Worm (Caenorhabditis elegans): Measurements from ENCODE around the gene fbxa-83.
"Not testable (repeated sequence)": the region's sequence is repeated elsewhere in the genome, so short reads cannot be mapped to it uniquely, and the experiment has no call there.

The fbxa-83 gene

ce11 chrIV:14326283-14326682 lies at the start of gene fbxa-83:
fbxa-83 (minus strand) TSS chrIV:14326383.
- TF ChIP-seq drap-1 (GFP tag; optimal IDR thresholded peaks at IDR 0.05) (no peak), hlh-1 (tag; optimal IDR thresholded peaks at IDR 0.05) (no peak), blmp-1 (tag; optimal IDR thresholded peaks at IDR 0.05) (no peak), snpc-4 (tag; optimal IDR thresholded peaks at IDR 0.05) (no peak), M03D4.4 (tag; optimal IDR thresholded peaks at IDR 0.05) (no peak), ham-2 (GFP tag; optimal IDR thresholded peaks at IDR 0.05) (no peak), elt-3 (tag; optimal IDR thresholded peaks at IDR 0.05) (no peak), sem-2 (GFP tag; optimal IDR thresholded peaks at IDR 0.05) (no peak), lsy-2 (tag; optimal IDR thresholded peaks at IDR 0.05) (no peak), bed-3 (GFP tag; optimal IDR thresholded peaks at IDR 0.05) (no peak), elt-1 (tag; optimal IDR thresholded peaks at IDR 0.05; ENCODE audit: borderline replicate concordance, insufficient read depth) (no peak), unc-62 (GFP tag; optimal IDR thresholded peaks at IDR 0.05) (no peak), ces-1 (GFP tag; optimal IDR thresholded peaks at IDR 0.05) (no peak), cnd-1 (tag; optimal IDR thresholded peaks at IDR 0.05) (no peak), lin-13 (tag; optimal IDR thresholded peaks at IDR 0.05) (no peak), nhr-237 (tag; optimal IDR thresholded peaks at IDR 0.05) (no peak), ceh-43 (GFP tag; optimal IDR thresholded peaks at IDR 0.05) (no peak), nhr-28 (tag; optimal IDR thresholded peaks at IDR 0.05) (no peak)

ce11 chrIV:14373814-14374213 lies 47.6 kb upstream of the fbxa-83 start, which contains the start of gene Y67A10A.7:
Y67A10A.7 (plus strand) TSS chrIV:14374114.
- not testable (repeated sequence) for TF ChIP-seq tbx-8 (GFP tag; optimal IDR thresholded peaks at IDR 0.05); nhr-237 (tag; optimal IDR thresholded peaks at IDR 0.05); bed-3 (GFP tag; optimal IDR thresholded peaks at IDR 0.05)

ce11 chrIV:14371639-14372038 lies 45.5 kb upstream of the fbxa-83 start:
- TF ChIP-seq bed-3 (GFP tag; optimal IDR thresholded peaks at IDR 0.05) (no peak), cnd-1 (tag; optimal IDR thresholded peaks at IDR 0.05) (no peak), pha-4 (tag; optimal IDR thresholded peaks at IDR 0.05) (no peak), unc-39 (tag; optimal IDR thresholded peaks at IDR 0.05) (no peak), ces-1 (GFP tag; optimal IDR thresholded peaks at IDR 0.05) (peak; percentile 77), flh-1 (GFP tag; optimal IDR thresholded peaks at IDR 0.05) (no peak), M03D4.4 (tag; optimal IDR thresholded peaks at IDR 0.05) (no peak), unc-62 (GFP tag; optimal IDR thresholded peaks at IDR 0.05) (no peak), lsy-2 (tag; optimal IDR thresholded peaks at IDR 0.05) (no peak), sem-2 (GFP tag; optimal IDR thresholded peaks at IDR 0.05) (no peak), ceh-39 (tag; optimal IDR thresholded peaks at IDR 0.05) (no peak), snpc-4 (tag; optimal IDR thresholded peaks at IDR 0.05) (no peak), mls-2 (tag; optimal IDR thresholded peaks at IDR 0.05) (peak; percentile 46), elt-1 (tag; optimal IDR thresholded peaks at IDR 0.05; ENCODE audit: borderline replicate concordance, insufficient read depth) (no peak), tbx-8 (GFP tag; optimal IDR thresholded peaks at IDR 0.05) (no peak), lin-13 (tag; optimal IDR thresholded peaks at IDR 0.05) (no peak), sptf-1 (tag; optimal IDR thresholded peaks at IDR 0.05) (peak; percentile 44), ham-2 (GFP tag; optimal IDR thresholded peaks at IDR 0.05) (no peak), nhr-28 (tag; optimal IDR thresholded peaks at IDR 0.05) (no peak), mep-1 (tag; optimal IDR thresholded peaks at IDR 0.05) (peak; percentile 12), unc-120 (tag; optimal IDR thresholded peaks at IDR 0.05; ENCODE audit: poor library complexity, severe bottlenecking) (no peak), ceh-83 (GFP tag; optimal IDR thresholded peaks at IDR 0.05) (peak; percentile 16)

- TF ChIP-seq ceh-83 (GFP tag; optimal IDR thresholded peaks at IDR 0.05) (no peak), unc-120 (tag; optimal IDR thresholded peaks at IDR 0.05; ENCODE audit: poor library complexity, severe bottlenecking) (no peak), nhr-76 (tag; optimal IDR thresholded peaks at IDR 0.05) (no peak), unc-39 (tag; optimal IDR thresholded peaks at IDR 0.05) (no peak), mls-2 (tag; optimal IDR thresholded peaks at IDR 0.05) (no peak), pha-4 (tag; optimal IDR thresholded peaks at IDR 0.05) (no peak), lin-13 (tag; optimal IDR thresholded peaks at IDR 0.05) (no peak), nhr-237 (tag; optimal IDR thresholded peaks at IDR 0.05) (no peak), unc-62 (GFP tag; optimal IDR thresholded peaks at IDR 0.05) (no peak), lin-32 (GFP tag; optimal IDR thresholded peaks at IDR 0.05) (no peak), nhr-2 (tag; optimal IDR thresholded peaks at IDR 0.05) (no peak), ztf-11 (tag; optimal IDR thresholded peaks at IDR 0.05) (no peak), flh-1 (GFP tag; optimal IDR thresholded peaks at IDR 0.05) (no peak), lsy-2 (tag; optimal IDR thresholded peaks at IDR 0.05) (no peak), bed-3 (GFP tag; optimal IDR thresholded peaks at IDR 0.05) (no peak), cnd-1 (tag; optimal IDR thresholded peaks at IDR 0.05) (no peak), sptf-1 (tag; optimal IDR thresholded peaks at IDR 0.05) (no peak), nhr-12 (tag; optimal IDR thresholded peaks at IDR 0.05) (no peak), tbx-8 (GFP tag; optimal IDR thresholded peaks at IDR 0.05) (no peak), ces-1 (GFP tag; optimal IDR thresholded peaks at IDR 0.05) (no peak)
Observed at ce11 chrIV:14365837-14366378, 39.7 kb upstream of the fbxa-83 start.

Data from whole organism, mixed stage, embryonic.